Worm (Caenorhabditis elegans): ENCODE data around the gene npl-4.2.
A peak's percentile ranks its signal among the peaks of the same experiment; 100 is the strongest.

npl-4.2 gene

DNA sequence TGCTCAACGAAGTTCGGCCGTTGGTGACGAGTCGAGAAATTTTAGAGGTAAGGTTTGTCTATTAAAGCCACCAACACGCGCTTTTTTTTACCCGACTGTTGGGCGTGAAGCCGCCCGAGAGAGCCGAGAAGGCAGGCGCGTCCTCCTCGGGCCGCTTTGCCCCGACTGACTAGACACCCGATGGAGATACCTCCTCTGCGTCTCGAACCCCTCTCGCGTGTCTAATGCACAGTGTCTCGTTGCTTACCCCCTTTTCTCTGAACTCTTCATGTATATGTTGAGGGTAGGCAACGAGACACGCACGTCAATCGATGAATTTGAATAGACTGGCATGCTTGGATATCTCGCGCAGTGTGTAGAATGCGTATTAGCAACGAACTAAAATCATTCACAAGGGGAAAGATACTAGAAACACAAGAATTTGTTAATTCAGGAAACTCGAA is 39.1 kb downstream of the npl-4.2 start (continued):
- TF ChIP-seq rcor-1 (GFP tag; IDR thresholded peaks at IDR 0.05) = peak; percentile 79
- 0 out of 2 replicates have a peak, but pooled peaks have one; percentile 78 for TF ChIP-seq hlh-26 (GFP tag; conservative IDR thresholded peaks at IDR 0.05)
- TF ChIP-seq hmg-1.2 (GFP tag; IDR thresholded peaks at IDR 0.05) = peak; percentile 93
- TF ChIP-seq snpc-3.4 (tag; optimal IDR thresholded peaks at IDR 0.05) = no peak
- peak; percentile 92 for TF ChIP-seq C06A6.2 (GFP tag; conservative IDR thresholded peaks at IDR 0.05)
- TF ChIP-seq let-607 (tag; optimal IDR thresholded peaks at IDR 0.05) = peak; percentile 82 to 88
- peak; percentile 64 for TF ChIP-seq D2030.7 (GFP tag; IDR thresholded peaks at IDR 0.05)
- TF ChIP-seq nhr-27 (tag; optimal IDR thresholded peaks at IDR 0.05) = peak; percentile 98
- TF ChIP-seq pbrm-1 (GFP tag; IDR thresholded peaks at IDR 0.05) = peak; percentile 96
- peak; percentile 87; the same call in 1 of the 2 replicates for TF ChIP-seq dox-1 (GFP tag; IDR thresholded peaks at IDR 0.05)
- TF ChIP-seq bed-2 (GFP tag; IDR thresholded peaks at IDR 0.05) = peak; percentile 72; the same call in 1 of the 2 replicates
- peak; percentile 97 for TF ChIP-seq atf-7 (tag; optimal IDR thresholded peaks at IDR 0.05)
- TF ChIP-seq ztf-28 (GFP tag; IDR thresholded peaks at IDR 0.05) = peak; percentile 93
- peak; percentile 83 for TF ChIP-seq ztf-6 (GFP tag; IDR thresholded peaks at IDR 0.05)
- TF ChIP-seq attf-3 (GFP tag; conservative IDR thresholded peaks at IDR 0.05) = peak; percentile 74
- peak; percentile 86 for TF ChIP-seq aptf-2 (GFP tag; conservative IDR thresholded peaks at IDR 0.05)
- peak; percentile 91 for TF ChIP-seq gei-17 (GFP tag; optimal IDR thresholded peaks at IDR 0.05)
- TF ChIP-seq T26A5.8 (tag; optimal IDR thresholded peaks at IDR 0.05) = peak; percentile 98
- peak; percentile 90 for TF ChIP-seq somi-1 (GFP tag; optimal IDR thresholded peaks at IDR 0.05)
- no peak for TF ChIP-seq sptf-2 (GFP tag; optimal IDR thresholded peaks at IDR 0.05)
- peak; percentile 94 for TF ChIP-seq hrde-1 (tag; optimal IDR thresholded peaks at IDR 0.05; ENCODE audit: borderline replicate concordance)
- TF ChIP-seq F55B11.4 (tag; optimal IDR thresholded peaks at IDR 0.05; ENCODE audit: borderline replicate concordance, insufficient read depth) = no peak
- peak; percentile 85 for TF ChIP-seq Y67H2A.10 (GFP tag; conservative IDR thresholded peaks at IDR 0.05)
- peak; percentile 99 for TF ChIP-seq zim-3 (tag; optimal IDR thresholded peaks at IDR 0.05)
- TF ChIP-seq ceh-27 (GFP tag; optimal IDR thresholded peaks at IDR 0.05) = peak; percentile 88
- peak; percentile 48 for TF ChIP-seq unc-62 (GFP tag; optimal IDR thresholded peaks at IDR 0.05)
- peak; percentile 97 for TF ChIP-seq ceh-58 (GFP tag; IDR thresholded peaks at IDR 0.05)
- TF ChIP-seq akir-1 (GFP tag; optimal IDR thresholded peaks at IDR 0.05) = peak; percentile 78
- TF ChIP-seq ztf-25 (GFP tag; IDR thresholded peaks at IDR 0.05) = peak; percentile 95; the same call in 1 of the 2 replicates
- TF ChIP-seq ekl-4 (GFP tag; IDR thresholded peaks at IDR 0.05) = peak; percentile 98
- peak; percentile 99 for TF ChIP-seq chd-7 (tag; optimal IDR thresholded peaks at IDR 0.05)
- TF ChIP-seq snpc-1.3 (tag; optimal IDR thresholded peaks at IDR 0.05; ENCODE audit: insufficient read depth) = no peak
- TF ChIP-seq C17E4.6 (GFP tag; IDR thresholded peaks at IDR 0.05) = peak; percentile 95
- TF ChIP-seq him-1 (tag; optimal IDR thresholded peaks at IDR 0.05) = peak; percentile 43
- peak; percentile 36 for TF ChIP-seq mes-4 (tag; optimal IDR thresholded peaks at IDR 0.05)
- TF ChIP-seq F37B4.10 (GFP tag; IDR thresholded peaks at IDR 0.05) = peak; percentile 92; the same call in 1 of the 2 replicates
- peak; percentile 90 for TF ChIP-seq lsy-27 (tag; optimal IDR thresholded peaks at IDR 0.05; ENCODE audit: borderline replicate concordance, insufficient read depth)
- TF ChIP-seq tbp1 (GFP tag; optimal IDR thresholded peaks at IDR 0.05) = peak; percentile 71
- TF ChIP-seq madf-6 (GFP tag; IDR thresholded peaks at IDR 0.05) = peak; percentile 91
- peak; percentile 99 for TF ChIP-seq tbx-9 (tag; optimal IDR thresholded peaks at IDR 0.05; ENCODE audit: borderline replicate concordance)
- peak; percentile 100 for TF ChIP-seq nfyb-1 (GFP tag; IDR thresholded peaks at IDR 0.05)

All from whole organism, young adult.